Fruit fly (Drosophila melanogaster) S2 (cell line): ENCODE results near the gene Vm26Ab.

Experiments
- CG8478 ChIP-seq: fragments of >200 bp; optimal IDR thresholded peaks from 2 replicates; lab custom pipeline; 2018
- CTCF ChIP-seq, 2 experiments: fragments of >200 bp; optimal IDR thresholded peaks; 2 replicates each; lab custom pipeline; 2018

Gene Vm26Ab

dm6 chr2L:5956706-5957105 is at the start of gene Vm26Ab, which contains the start of gene CG13998:
TSS of gene Vm26Ab (plus strand) at chr2L:5957004.
TSS of gene CG13998 (minus strand) at chr2L:5956819.
- TF ChIP-seq CTCF (optimal IDR thresholded peaks at IDR 0.05; lab: Kevin White, UChicago) (no peak), CG8478 (lab: Kevin White, UChicago) (no peak)

dm6 chr2L:5910189-5910588 is 46.6 kb upstream of the Vm26Ab start, which contains the start of gene CG14000:
TSS of gene CG14000 (minus strand) at chr2L:5910289.
- TF ChIP-seq CG8478 (lab: Kevin White, UChicago) = no peak
- no peak for TF ChIP-seq CTCF (optimal IDR thresholded peaks at IDR 0.05; lab: Kevin White, UChicago)

- TF ChIP-seq CG8478 (lab: Kevin White, UChicago) (no peak), CTCF (optimal IDR thresholded peaks at IDR 0.05; lab: Kevin White, UChicago) (no peak)
Measured at dm6 chr2L:5923603-5924138, 33.1 kb upstream of the Vm26Ab start, which contains the start of gene CG9016. TSS of gene CG9016 (minus strand) at chr2L:5923653.

- TF ChIP-seq CG8478 (lab: Kevin White, UChicago) (no peak), CTCF (optimal IDR thresholded peaks at IDR 0.05; lab: Kevin White, UChicago) (no peak)
Measured at dm6 chr2L:5925164-5925563, 31.6 kb upstream of the Vm26Ab start.

- TF ChIP-seq CTCF (optimal IDR thresholded peaks at IDR 0.05; lab: Kevin White, UChicago) = no peak
- TF ChIP-seq CG8478 (lab: Kevin White, UChicago) = no peak
Measured at dm6 chr2L:5925637-5926036, 31.2 kb upstream of the Vm26Ab start, which contains the start of gene dsf. TSS of gene dsf (plus strand) at chr2L:5925937.

dm6 chr2L:5927363-5927762 is 29.4 kb upstream of the Vm26Ab start:
- no peak for TF ChIP-seq CTCF (optimal IDR thresholded peaks at IDR 0.05; lab: Kevin White, UChicago)
- no peak for TF ChIP-seq CG8478 (lab: Kevin White, UChicago)

dm6 chr2L:5943229-5944078 is 13.3 kb upstream of the Vm26Ab start, which contains the start of the genes Sfp26Ad and Gpdh1:
TSS of gene Sfp26Ad (minus strand) at chr2L:5943304.
TSS of gene Gpdh1 (plus strand) at chr2L:5943643.
- TF ChIP-seq CTCF (optimal IDR thresholded peaks at IDR 0.05; lab: Kevin White, UChicago) = no peak
- TF ChIP-seq CG8478 (lab: Kevin White, UChicago) = no peak

dm6 chr2L:5944305-5945282 is 12.2 kb upstream of the Vm26Ab start:
- no peak for TF ChIP-seq CTCF (optimal IDR thresholded peaks at IDR 0.05; lab: Kevin White, UChicago)

dm6 chr2L:5945651-5946547 is 10.9 kb upstream of the Vm26Ab start:
- TF ChIP-seq CTCF (optimal IDR thresholded peaks at IDR 0.05; lab: Kevin White, UChicago) (no peak), CG8478 (lab: Kevin White, UChicago) (no peak)

- TF ChIP-seq CTCF (optimal IDR thresholded peaks at IDR 0.05; lab: Kevin White, UChicago) (no peak), CG8478 (lab: Kevin White, UChicago) (no peak)
Measured at dm6 chr2L:5946728-5947127, 10.1 kb upstream of the Vm26Ab start.

- TF ChIP-seq CTCF (optimal IDR thresholded peaks at IDR 0.05; lab: Kevin White, UChicago) (no peak), CG8478 (lab: Kevin White, UChicago) (no peak)
Measured at dm6 chr2L:5947504-5947903, 9.3 kb upstream of the Vm26Ab start.

- TF ChIP-seq CG8478 (lab: Kevin White, UChicago) (no peak), CTCF (optimal IDR thresholded peaks at IDR 0.05; lab: Kevin White, UChicago) (peak; percentile 60 to 81)
Measured at dm6 chr2L:5948775-5949526, 7.9 kb upstream of the Vm26Ab start, which contains the start of gene CG9044. TSS of gene CG9044 (plus strand) at chr2L:5949450.
